Worm (Caenorhabditis elegans) whole organism, young adult: ENCODE data around the gene R13A5.15.
A peak's percentile ranks its signal among the peaks of the same experiment; 100 is the strongest.

Source experiments
- B0019.2 ChIP-seq: fragments of 200-800 bp; sonication (Bioruptor generic); conservative IDR thresholded peaks from 2 replicates; pipeline ENCODE4 v1.3.6; 2022; ENCODE audit warnings: missing genetic modification reagents, missing genetic modification characterization, missing compliant biosample characterization
- D2030.7 ChIP-seq: fragments of 200-800 bp; sonication (Bioruptor generic); IDR thresholded peaks from 2 replicates; pipeline ENCODE4 v1.3.6; 2022; ENCODE audit warnings: missing genetic modification reagents, missing genetic modification characterization, missing compliant biosample characterization
- F33H1.4 ChIP-seq: fragments of 200-800 bp; sonication (Bioruptor generic); IDR thresholded peaks from 2 replicates; pipeline ENCODE4 v1.3.6; 2022; ENCODE audit warnings: missing genetic modification reagents, missing genetic modification characterization, missing compliant biosample characterization
- F49E8.2 ChIP-seq: sonication (generic microtip); optimal IDR thresholded peaks from 3 replicates; lab custom pipeline; 2017; ENCODE audit warnings: missing genetic modification characterization, mild to moderate bottlenecking, missing compliant biosample characterization, antibody characterized with exemption, moderate library complexity; ENCODE audit not compliant: insufficient read depth
- F57A8.1 ChIP-seq: fragments of 200-800 bp; sonication (Bioruptor generic); optimal IDR thresholded peaks from 2 replicates; lab custom pipeline; 2018; ENCODE audit warnings: mild to moderate bottlenecking, missing genetic modification characterization, moderate library complexity, missing compliant biosample characterization
- Y56A3A.18 ChIP-seq: fragments of 200-800 bp; sonication (Bioruptor generic); IDR thresholded peaks from 2 replicates; pipeline ENCODE4 v1.3.6; 2022; ENCODE audit warnings: missing genetic modification reagents, missing genetic modification characterization, missing compliant biosample characterization
- Y67H2A.10 ChIP-seq: fragments of 200-800 bp; sonication (Bioruptor generic); conservative IDR thresholded peaks from 2 replicates; pipeline ENCODE4 v1.3.6; 2022; ENCODE audit warnings: missing genetic modification reagents, missing genetic modification characterization, missing compliant biosample characterization
- ZK185.1 ChIP-seq: sonication (generic microtip); optimal IDR thresholded peaks from 2 replicates; lab custom pipeline; 2016; ENCODE audit warnings: mild to moderate bottlenecking, missing genetic modification characterization, missing compliant biosample characterization; ENCODE audit not compliant: poor library complexity, severe bottlenecking
- aptf-3 ChIP-seq: fragments of 200-800 bp; sonication (Bioruptor generic); IDR thresholded peaks from 2 replicates; pipeline ENCODE4 v1.3.6; 2022; ENCODE audit warnings: missing genetic modification characterization, missing compliant biosample characterization
- athp-1 ChIP-seq: sonication (generic microtip); optimal IDR thresholded peaks from 2 replicates; lab custom pipeline; 2017; ENCODE audit warnings: mild to moderate bottlenecking, missing genetic modification characterization, missing compliant biosample characterization
- attf-5 ChIP-seq: fragments of 200-800 bp; sonication (Bioruptor generic); optimal IDR thresholded peaks from 2 replicates; lab custom pipeline; 2018; ENCODE audit warnings: mild to moderate bottlenecking, missing genetic modification characterization, missing compliant biosample characterization
- bed-1 ChIP-seq: fragments of 200-800 bp; sonication (Bioruptor generic); IDR thresholded peaks from 2 replicates; pipeline ENCODE4 v1.3.6; 2022; ENCODE audit warnings: missing genetic modification reagents, missing genetic modification characterization, missing compliant biosample characterization
- ccch-3 ChIP-seq: fragments of 200-800 bp; sonication (Bioruptor generic); optimal IDR thresholded peaks from 2 replicates; lab custom pipeline; 2018; ENCODE audit warnings: mild to moderate bottlenecking, missing genetic modification characterization, missing compliant biosample characterization
- cebp-1 ChIP-seq, 2 experiments: fragments of 200-800 bp in 1 of 2; sonication (Bioruptor generic) in 1 of 2; sonication (generic microtip) in 1 of 2; IDR thresholded peaks in 1 of 2; optimal IDR thresholded peaks in 1 of 2; 2 replicates each; pipeline versions ENCODE4 v1.3.6 to Lab custom; 2017 to 2022; ENCODE audit warnings: missing compliant biosample characterization in 2 of 2, missing genetic modification characterization in 2 of 2, mild to moderate bottlenecking in 1 of 2, missing genetic modification reagents in 1 of 2, moderate library complexity in 1 of 2
- ceh-100 ChIP-seq: fragments of 200-800 bp; sonication (Bioruptor generic); IDR thresholded peaks from 2 replicates; pipeline ENCODE4 v1.3.6; 2022; ENCODE audit warnings: missing genetic modification reagents, missing genetic modification characterization, missing compliant biosample characterization
- ceh-58 ChIP-seq: fragments of 200-800 bp; sonication (Bioruptor generic); IDR thresholded peaks from 2 replicates; pipeline ENCODE4 v1.3.6; 2022; ENCODE audit warnings: missing genetic modification characterization, missing compliant biosample characterization
- ceh-79 ChIP-seq: sonication (generic microtip); optimal IDR thresholded peaks from 2 replicates; lab custom pipeline; 2017; ENCODE audit warnings: mild to moderate bottlenecking, missing genetic modification characterization, missing compliant biosample characterization
- dpl-1 ChIP-seq: fragments of 150-350 bp; optimal IDR thresholded peaks from 2 replicates; lab custom pipeline; 2014; ENCODE audit warnings: missing biosample characterization, missing genetic modification reagents, missing genetic modification characterization
- efl-1 ChIP-seq: fragments of 150-350 bp; optimal IDR thresholded peaks from 2 replicates; lab custom pipeline; 2014; ENCODE audit warnings: missing biosample characterization, missing genetic modification reagents, missing genetic modification characterization
- him-1 ChIP-seq: sonication (generic microtip); optimal IDR thresholded peaks from 2 replicates; lab custom pipeline; 2016; ENCODE audit warnings: missing genotype, missing genetic modification reagents, missing genetic modification characterization, missing compliant biosample characterization
- hrde-1 ChIP-seq: sonication (generic microtip); optimal IDR thresholded peaks from 2 replicates; lab custom pipeline; 2016; ENCODE audit warnings: missing genetic modification characterization, mild to moderate bottlenecking, missing compliant biosample characterization, moderate library complexity, missing genotype, missing genetic modification reagents, borderline replicate concordance
- hsf-1 ChIP-seq: fragments of 200-800 bp; sonication (Bioruptor generic); IDR thresholded peaks from 2 replicates; pipeline ENCODE4 v1.3.6; 2022; ENCODE audit warnings: missing genetic modification reagents, missing genetic modification characterization, missing compliant biosample characterization
- lin-26 ChIP-seq: fragments of 200-800 bp; sonication (Bioruptor generic); IDR thresholded peaks from 2 replicates; pipeline ENCODE4 v1.3.6; 2022; ENCODE audit warnings: missing genetic modification reagents, missing genetic modification characterization, missing compliant biosample characterization
- lin-35 ChIP-seq, 3 experiments: fragments of 150-350 bp in 2 of 3; sonication (generic microtip) in 1 of 3; optimal IDR thresholded peaks; 2 replicates each; lab custom pipeline; 2014 to 2018; ENCODE audit warnings: missing biosample characterization in 3 of 3, missing genetic modification characterization in 3 of 3, missing genetic modification reagents in 3 of 3
- lin-54 ChIP-seq: fragments of 200-800 bp; sonication (Bioruptor generic); optimal IDR thresholded peaks from 2 replicates; lab custom pipeline; 2018; ENCODE audit warnings: mild to moderate bottlenecking, missing genetic modification characterization, missing compliant biosample characterization
- lsl-1 ChIP-seq: fragments of 200-800 bp; sonication (Bioruptor generic); optimal IDR thresholded peaks from 2 replicates; lab custom pipeline; 2018; ENCODE audit warnings: mild to moderate bottlenecking, missing genetic modification characterization, moderate library complexity, missing compliant biosample characterization
- madf-10 ChIP-seq: sonication (generic microtip); optimal IDR thresholded peaks from 2 replicates; lab custom pipeline; 2016; ENCODE audit warnings: mild to moderate bottlenecking, missing genetic modification characterization, missing compliant biosample characterization
- madf-6 ChIP-seq: fragments of 200-800 bp; sonication (Bioruptor generic); IDR thresholded peaks from 2 replicates; pipeline ENCODE4 v1.3.6; 2022; ENCODE audit warnings: missing genetic modification reagents, missing genetic modification characterization, missing compliant biosample characterization
- mcd-1 ChIP-seq: fragments of 200-800 bp; sonication (Bioruptor generic); IDR thresholded peaks from 2 replicates; pipeline ENCODE4 v1.3.6; 2022; ENCODE audit warnings: missing genetic modification reagents, missing genetic modification characterization, missing compliant biosample characterization
- mel-28 ChIP-seq: sonication (generic microtip); optimal IDR thresholded peaks from 2 replicates; lab custom pipeline; 2016; ENCODE audit warnings: borderline replicate concordance, mild to moderate bottlenecking, missing genetic modification characterization, missing compliant biosample characterization
- mes-4 ChIP-seq: sonication (generic microtip); optimal IDR thresholded peaks from 2 replicates; lab custom pipeline; 2016; ENCODE audit warnings: missing genotype, missing genetic modification characterization, missing compliant biosample characterization
- mxl-1 ChIP-seq: sonication (generic microtip); optimal IDR thresholded peaks from 2 replicates; lab custom pipeline; 2016; ENCODE audit warnings: missing genetic modification characterization, missing compliant biosample characterization
- nfya-1 ChIP-seq: sonication (generic microtip); optimal IDR thresholded peaks from 2 replicates; lab custom pipeline; 2017; ENCODE audit warnings: antibody characterized with exemption, missing compliant biosample characterization, missing genetic modification characterization, borderline replicate concordance; ENCODE audit not compliant: insufficient read depth
- nfya-2 ChIP-seq: fragments of 200-800 bp; sonication (Bioruptor generic); IDR thresholded peaks from 2 replicates; pipeline ENCODE4 v1.3.6; 2022; ENCODE audit warnings: missing genetic modification reagents, missing genetic modification characterization, missing compliant biosample characterization
- pbrm-1 ChIP-seq: fragments of 200-800 bp; sonication (Bioruptor generic); IDR thresholded peaks from 2 replicates; pipeline ENCODE4 v1.3.6; 2022; ENCODE audit warnings: missing genetic modification reagents, missing genetic modification characterization, missing compliant biosample characterization
- pha-4 ChIP-seq: fragments of 150-350 bp; sonication (generic microtip); optimal IDR thresholded peaks from 2 replicates; lab custom pipeline; 2014; ENCODE audit warnings: missing biosample characterization, missing genetic modification reagents, missing genetic modification characterization
- repo-1 ChIP-seq: sonication (generic microtip); optimal IDR thresholded peaks from 2 replicates; lab custom pipeline; 2017; ENCODE audit warnings: mild to moderate bottlenecking, missing genetic modification characterization, missing compliant biosample characterization
- snpc-1.1 ChIP-seq: sonication (generic microtip); optimal IDR thresholded peaks from 2 replicates; lab custom pipeline; 2017; ENCODE audit warnings: missing genetic modification characterization, mild to moderate bottlenecking, missing compliant biosample characterization, antibody characterized with exemption, moderate library complexity, missing genotype, missing genetic modification reagents; ENCODE audit not compliant: insufficient read depth
- snpc-4 ChIP-seq, 5 experiments: fragments of 150-350 bp in 1 of 5; sonication (generic microtip) in 4 of 5; optimal IDR thresholded peaks; 2 replicates each; lab custom pipeline; 2014 to 2018; ENCODE audit warnings: missing genetic modification characterization in 5 of 5, missing biosample characterization in 3 of 5, antibody characterized with exemption in 2 of 5, mild to moderate bottlenecking in 2 of 5, missing compliant biosample characterization in 2 of 5, missing genotype in 2 of 5, moderate library complexity in 2 of 5, missing genetic modification reagents in 1 of 5
- unc-62 ChIP-seq: fragments of 150-350 bp; optimal IDR thresholded peaks from 2 replicates; lab custom pipeline; 2014; ENCODE audit warnings: missing biosample characterization, missing genetic modification reagents, missing genetic modification characterization
- zfh-2 ChIP-seq: fragments of 200-800 bp; sonication (Bioruptor generic); conservative IDR thresholded peaks from 2 replicates; pipeline ENCODE4 v1.3.6; 2022; ENCODE audit warnings: missing genetic modification reagents, missing genetic modification characterization, missing compliant biosample characterization
- zim-3 ChIP-seq: sonication (generic microtip); optimal IDR thresholded peaks from 2 replicates; lab custom pipeline; 2017; ENCODE audit warnings: mild to moderate bottlenecking, missing genetic modification characterization, moderate library complexity, missing compliant biosample characterization
- ztf-22 ChIP-seq: fragments of 200-800 bp; sonication (Bioruptor generic); optimal IDR thresholded peaks from 2 replicates; lab custom pipeline; 2018; ENCODE audit warnings: mild to moderate bottlenecking, missing genetic modification characterization, moderate library complexity, missing compliant biosample characterization

Gene R13A5.15

ce11 chrIII:7579324-7579723, 8.8 kb downstream of the R13A5.15 start, which contains the start of gene mfsd-6:
Gene mfsd-6 (minus strand): TSS chrIII:7579411.
- no peak for TF ChIP-seq hrde-1 (tag; lab: Kevin White, UChicago)
- no peak for TF ChIP-seq cebp-1 (GFP tag; IDR thresholded peaks at IDR 0.05; lab: Robert Waterston, UW)
- peak; percentile 55 for TF ChIP-seq cebp-1 (tag; optimal IDR thresholded peaks at IDR 0.05; lab: Kevin White, UChicago)

ce11 chrIII:7572781-7573400, 15.2 kb downstream of the R13A5.15 start, which contains the start of the genes rpl-9 and lpd-7:
Gene rpl-9 (minus strand): TSS chrIII:7572831.
Gene lpd-7 (plus strand): TSS chrIII:7573350.
- TF ChIP-seq ceh-79 (tag; lab: Kevin White, UChicago) (no peak), lin-26 (GFP tag; lab: Robert Waterston, UW) (no peak), efl-1 (GFP tag; lab: Kevin White, UChicago) (no peak), attf-5 (GFP tag; lab: Kevin White, UChicago) (peak; percentile 47), D2030.7 (GFP tag; lab: Robert Waterston, UW) (peak; percentile 40), Y56A3A.18 (no peak), snpc-4 (GFP tag; optimal IDR thresholded peaks at IDR 0.05; lab: Kevin White, UChicago) (no peak), snpc-4 (tag; optimal IDR thresholded peaks at IDR 0.05; lab: Kevin White, UChicago) (peak in 2 of 4 experiments; percentile 27 to 75), hsf-1 (no peak), him-1 (tag; lab: Kevin White, UChicago) (no peak), unc-62 (GFP tag; lab: Kevin White, UChicago) (no peak), zim-3 (tag; lab: Kevin White, UChicago) (no peak), mcd-1 (GFP tag; lab: Robert Waterston, UW) (peak; percentile 36; the same call in 1 of the 2 replicates), F57A8.1 (no peak), nfya-2 (no peak), Y67H2A.10 (GFP tag; lab: Robert Waterston, UW) (no peak), ztf-22 (GFP tag; lab: Kevin White, UChicago) (no peak), mxl-1 (tag; lab: Kevin White, UChicago) (no peak), B0019.2 (GFP tag; lab: Robert Waterston, UW) (no peak), F33H1.4 (peak; percentile 37; the same call in 1 of the 2 replicates), zfh-2 (GFP tag; lab: Robert Waterston, UW) (no peak; the same call in 1 of the 2 replicates), madf-6 (peak; percentile 15; the same call in 1 of the 2 replicates), aptf-3 (GFP tag; lab: Robert Waterston, UW) (no peak), mel-28 (no peak), athp-1 (tag; lab: Kevin White, UChicago) (no peak), ceh-58 (GFP tag; lab: Robert Waterston, UW) (no peak), pbrm-1 (GFP tag; lab: Robert Waterston, UW) (peak; percentile 47; the same call in 1 of the 2 replicates), ccch-3 (GFP tag; lab: Kevin White, UChicago) (no peak), bed-1 (GFP tag; lab: Robert Waterston, UW) (no peak), repo-1 (no peak), hrde-1 (tag; lab: Kevin White, UChicago) (no peak), F49E8.2 (tag; lab: Kevin White, UChicago) (peak; percentile 34), snpc-1.1 (tag; lab: Kevin White, UChicago) (no peak), nfya-1 (tag; lab: Kevin White, UChicago) (no peak), lin-54 (GFP tag; lab: Kevin White, UChicago) (peak; percentile 24), pha-4 (tag; lab: Kevin White, UChicago) (no peak), ZK185.1 (tag; lab: Kevin White, UChicago) (no peak), madf-10 (tag; lab: Kevin White, UChicago) (peak; percentile 1), ceh-100 (GFP tag; lab: Robert Waterston, UW) (no peak), mes-4 (tag; lab: Kevin White, UChicago) (no peak), cebp-1 (GFP tag; IDR thresholded peaks at IDR 0.05; lab: Robert Waterston, UW) (no peak), cebp-1 (tag; optimal IDR thresholded peaks at IDR 0.05; lab: Kevin White, UChicago) (peak; percentile 72), lin-35 (GFP tag; optimal IDR thresholded peaks at IDR 0.05; lab: Kevin White, UChicago) (peak in 1 of 3 experiments; percentile 29), dpl-1 (peak; percentile 41), lsl-1 (GFP tag; lab: Kevin White, UChicago) (peak; percentile 42)
